Worm (Caenorhabditis elegans): ENCODE results near the gene znf-622.

The znf-622 gene

ce11 chrIII:6344737-6345136, 36.7 kb upstream of the znf-622 start (continued):
- TF ChIP-seq sptf-2 (GFP tag; optimal IDR thresholded peaks at IDR 0.05) (no peak), nhr-80 (tag; optimal IDR thresholded peaks at IDR 0.05) (peak; percentile 47), K11D2.4 (GFP tag; IDR thresholded peaks at IDR 0.05) (no peak), ZK185.1 (tag; optimal IDR thresholded peaks at IDR 0.05; ENCODE audit: poor library complexity, severe bottlenecking) (peak; percentile 71), tbp1 (GFP tag; optimal IDR thresholded peaks at IDR 0.05) (peak; percentile 57), unc-130 (GFP tag; optimal IDR thresholded peaks at IDR 0.05) (no peak), F57C9.4 (tag; optimal IDR thresholded peaks at IDR 0.05) (no peak), ceh-100 (GFP tag; IDR thresholded peaks at IDR 0.05) (0 out of 2 replicates have a peak, but pooled peaks have one; percentile 15), die-1 (tag; optimal IDR thresholded peaks at IDR 0.05) (no peak), lin-26 (GFP tag; IDR thresholded peaks at IDR 0.05) (no peak), repo-1 (tag; optimal IDR thresholded peaks at IDR 0.05) (peak; percentile 63), dox-1 (GFP tag; IDR thresholded peaks at IDR 0.05) (peak; percentile 84), Y53F4B.3 (GFP tag; IDR thresholded peaks at IDR 0.05) (no peak), hsf-1 (GFP tag; IDR thresholded peaks at IDR 0.05) (peak; percentile 47; the same call in 1 of the 2 replicates), ceh-58 (GFP tag; IDR thresholded peaks at IDR 0.05) (no peak), snpc-3.4 (tag; optimal IDR thresholded peaks at IDR 0.05) (no peak), pbrm-1 (GFP tag; IDR thresholded peaks at IDR 0.05) (peak; percentile 83), aptf-3 (GFP tag; IDR thresholded peaks at IDR 0.05) (no peak), ztf-25 (GFP tag; IDR thresholded peaks at IDR 0.05) (no peak), F23B12.7 (tag; optimal IDR thresholded peaks at IDR 0.05; ENCODE audit: insufficient read depth) (peak; percentile 41), xnd-1 (tag; optimal IDR thresholded peaks at IDR 0.05) (peak; percentile 27), hlh-26 (GFP tag; conservative IDR thresholded peaks at IDR 0.05) (no peak), C06A6.2 (GFP tag; conservative IDR thresholded peaks at IDR 0.05) (no peak), mes-4 (tag; optimal IDR thresholded peaks at IDR 0.05) (no peak), rcor-1 (GFP tag; IDR thresholded peaks at IDR 0.05) (peak; percentile 73), bed-2 (GFP tag; IDR thresholded peaks at IDR 0.05) (no peak), F55B11.4 (tag; optimal IDR thresholded peaks at IDR 0.05; ENCODE audit: borderline replicate concordance, insufficient read depth) (no peak), lsl-1 (GFP tag; optimal IDR thresholded peaks at IDR 0.05) (peak; percentile 92), lag-1 (GFP tag; IDR thresholded peaks at IDR 0.05) (no peak), K12H6.12 (tag; optimal IDR thresholded peaks at IDR 0.05) (peak; percentile 80), bed-1 (GFP tag; IDR thresholded peaks at IDR 0.05) (no peak), lsy-27 (tag; optimal IDR thresholded peaks at IDR 0.05; ENCODE audit: borderline replicate concordance, insufficient read depth) (no peak), sdz-38 (tag; optimal IDR thresholded peaks at IDR 0.05) (no peak), F22D6.2 (tag; optimal IDR thresholded peaks at IDR 0.05) (no peak), efl-1 (GFP tag; optimal IDR thresholded peaks at IDR 0.05) (peak; percentile 54), egl-44 (GFP tag; IDR thresholded peaks at IDR 0.05) (no peak), F39B2.1 (GFP tag; IDR thresholded peaks at IDR 0.05) (no peak), ama-1 (optimal IDR thresholded peaks at IDR 0.05) (no peak), ama-1 (GFP tag; optimal IDR thresholded peaks at IDR 0.05) (no peak), egrh-3 (GFP tag; IDR thresholded peaks at IDR 0.05) (no peak), somi-1 (GFP tag; optimal IDR thresholded peaks at IDR 0.05) (no peak), unc-62 (GFP tag; optimal IDR thresholded peaks at IDR 0.05) (no peak), T26A5.8 (tag; optimal IDR thresholded peaks at IDR 0.05) (no peak), akir-1 (GFP tag; optimal IDR thresholded peaks at IDR 0.05) (no peak), attf-3 (GFP tag; conservative IDR thresholded peaks at IDR 0.05) (peak; percentile 58), ceh-91 (GFP tag; IDR thresholded peaks at IDR 0.05) (peak; percentile 66), nfya-1 (tag; optimal IDR thresholded peaks at IDR 0.05; ENCODE audit: borderline replicate concordance, insufficient read depth) (no peak), madf-10 (tag; optimal IDR thresholded peaks at IDR 0.05) (peak; percentile 37), egl-18 (GFP tag; IDR thresholded peaks at IDR 0.05) (no peak), Y79H2A.3 (GFP tag; conservative IDR thresholded peaks at IDR 0.05) (no peak)

Data from whole organism, young adult.